Worm (Caenorhabditis elegans) whole organism, L4/young adult: ENCODE results near the gene msp-79.
"Not testable (repeated sequence)": the region's sequence is repeated elsewhere in the genome, so short reads cannot be mapped to it uniquely, and the experiment has no call there.

Experiments
- W03F9.2 ChIP-seq: fragments of 150-350 bp; optimal IDR thresholded peaks from 2 replicates; lab custom pipeline; 2014; ENCODE audit warnings: missing biosample characterization, missing genetic modification characterization
- dao-5 ChIP-seq: sonication (generic microtip); optimal IDR thresholded peaks from 2 replicates; lab custom pipeline; 2016; ENCODE audit warnings: missing genotype, missing genetic modification characterization, moderate library complexity, missing compliant biosample characterization
- him-1 ChIP-seq: sonication (generic microtip); optimal IDR thresholded peaks from 2 replicates; lab custom pipeline; 2016; ENCODE audit warnings: missing genotype, missing genetic modification reagents, missing genetic modification characterization, missing compliant biosample characterization

The msp-79 gene

ce11 chrIV:9789496-9789895, 22.5 kb upstream of the msp-79 start, which contains the start of gene T13F2.4:
Gene T13F2.4, plus strand, starts transcription at chrIV:9789796.
- TF ChIP-seq W03F9.2 (tag; lab: Kevin White, UChicago) (no peak), him-1 (no peak), dao-5 (tag; lab: Kevin White, UChicago) (no peak)

ce11 chrIV:9784689-9785088, 17.7 kb upstream of the msp-79 start, which contains the start of gene sre-4:
Gene sre-4, minus strand, starts transcription at chrIV:9784789.
- TF ChIP-seq W03F9.2 (tag; lab: Kevin White, UChicago): no peak
- TF ChIP-seq him-1: no peak
- TF ChIP-seq dao-5 (tag; lab: Kevin White, UChicago): no peak

- TF ChIP-seq W03F9.2 (tag; lab: Kevin White, UChicago) (peak; percentile 43), him-1 (no peak), dao-5 (tag; lab: Kevin White, UChicago) (no peak)
Measured at ce11 chrIV:9778016-9778415, 11.1 kb upstream of the msp-79 start, which contains the start of gene T13F2.6. Gene T13F2.6, plus strand, starts transcription at chrIV:9778321.

- TF ChIP-seq W03F9.2 (tag; lab: Kevin White, UChicago) (no peak), dao-5 (tag; lab: Kevin White, UChicago) (no peak), him-1 (no peak)
Measured at ce11 chrIV:9777535-9777934, 10.6 kb upstream of the msp-79 start, which contains the start of gene sna-2. Gene sna-2, minus strand, starts transcription at chrIV:9777634.

ce11 chrIV:9773441-9773840, 6.5 kb upstream of the msp-79 start:
- TF ChIP-seq W03F9.2 (tag; lab: Kevin White, UChicago) (no peak), dao-5 (tag; lab: Kevin White, UChicago) (no peak), him-1 (no peak)

ce11 chrIV:9772096-9772720, 5.3 kb upstream of the msp-79 start, which contains the start of gene cav-1:
Gene cav-1, plus strand, starts transcription at chrIV:9772510.
- no peak for TF ChIP-seq him-1
- TF ChIP-seq dao-5 (tag; lab: Kevin White, UChicago): no peak

- TF ChIP-seq him-1 (no peak), W03F9.2 (tag; lab: Kevin White, UChicago) (no peak), dao-5 (tag; lab: Kevin White, UChicago) (no peak)
Measured at ce11 chrIV:9770798-9771197, 3.8 kb upstream of the msp-79 start.

ce11 chrIV:9769746-9770145, 2.8 kb upstream of the msp-79 start, which contains the start of gene msp-78:
Gene msp-78, plus strand, starts transcription at chrIV:9770046.
- TF ChIP-seq dao-5 (tag; lab: Kevin White, UChicago); W03F9.2 (tag; lab: Kevin White, UChicago); him-1: not testable (repeated sequence)

- TF ChIP-seq dao-5 (tag; lab: Kevin White, UChicago) (no peak), him-1 (no peak), W03F9.2 (tag; lab: Kevin White, UChicago) (no peak)
Measured at ce11 chrIV:9766250-9766649, 704 bp downstream of the msp-79 start, which contains the start of gene ssp-36. Gene ssp-36, minus strand, starts transcription at chrIV:9766350.

ce11 chrIV:9762667-9763173, 4.2 kb downstream of the msp-79 start:
- TF ChIP-seq him-1: no peak
- TF ChIP-seq dao-5 (tag; lab: Kevin White, UChicago): no peak
- no peak for TF ChIP-seq W03F9.2 (tag; lab: Kevin White, UChicago)

ce11 chrIV:9761751-9762150, 5.2 kb downstream of the msp-79 start:
- TF ChIP-seq dao-5 (tag; lab: Kevin White, UChicago) (no peak), W03F9.2 (tag; lab: Kevin White, UChicago) (no peak), him-1 (no peak)

ce11 chrIV:9757425-9757740, 9.6 kb downstream of the msp-79 start, which contains the start of gene nhr-97:
Gene nhr-97, plus strand, starts transcription at chrIV:9757641.
- no peak for TF ChIP-seq him-1
- no peak for TF ChIP-seq W03F9.2 (tag; lab: Kevin White, UChicago)
- no peak for TF ChIP-seq dao-5 (tag; lab: Kevin White, UChicago)

- TF ChIP-seq him-1: no peak
- TF ChIP-seq W03F9.2 (tag; lab: Kevin White, UChicago): peak; percentile 41
Measured at ce11 chrIV:9756647-9757424, 10.1 kb downstream of the msp-79 start.

- no peak for TF ChIP-seq dao-5 (tag; lab: Kevin White, UChicago)
- TF ChIP-seq W03F9.2 (tag; lab: Kevin White, UChicago): no peak
- TF ChIP-seq him-1: no peak
Measured at ce11 chrIV:9755713-9756112, 11.2 kb downstream of the msp-79 start.
